Fruit fly (Drosophila melanogaster) whole organism, embryonic: ENCODE results near the gene mrva.
A peak's percentile ranks its signal among the peaks of the same experiment; 100 is the strongest.

ENCODE experiments used
- B-H2 ChIP-seq: fragments of 200-800 bp; sonication (Bioruptor generic); optimal IDR thresholded peaks from 2 replicates; lab custom pipeline; 2018; ENCODE audit warnings: missing biosample characterization, mild to moderate bottlenecking, missing genetic modification characterization
- CG1024 ChIP-seq: fragments of 200-800 bp; sonication (Bioruptor generic); IDR thresholded peaks from 2 replicates; pipeline ENCODE4 v1.3.6; 2022; ENCODE audit warnings: missing biosample characterization, missing genetic modification characterization
- CG10431 ChIP-seq: fragments of 200-800 bp; sonication (Bioruptor generic); optimal IDR thresholded peaks from 3 replicates; lab custom pipeline; 2018; ENCODE audit warnings: missing biosample characterization, mild to moderate bottlenecking, missing genetic modification characterization
- CG11093 ChIP-seq: fragments of 200-800 bp; sonication (Bioruptor generic); IDR thresholded peaks from 3 replicates; pipeline ENCODE4 v1.3.6; 2022; ENCODE audit warnings: missing biosample characterization, missing genetic modification characterization
- CG2889 ChIP-seq: fragments of 200-800 bp; sonication (Bioruptor generic); IDR thresholded peaks from 3 replicates; pipeline ENCODE4 v1.3.6; 2022; ENCODE audit warnings: missing biosample characterization, missing genetic modification characterization
- CG32532 ChIP-seq: fragments of 200-800 bp; sonication (Bioruptor generic); IDR thresholded peaks from 2 replicates; pipeline ENCODE4 v1.3.6; 2022; ENCODE audit warnings: missing biosample characterization, missing genetic modification characterization
- CG33213 ChIP-seq: fragments of 200-800 bp; sonication (Bioruptor generic); optimal IDR thresholded peaks from 3 replicates; lab custom pipeline; 2016; ENCODE audit warnings: missing biosample characterization, missing genetic modification characterization
- CG4424 ChIP-seq: fragments of 200-800 bp; sonication (Bioruptor generic); optimal IDR thresholded peaks from 3 replicates; lab custom pipeline; 2016; ENCODE audit warnings: missing biosample characterization, missing genetic modification characterization
- CG4730 ChIP-seq: fragments of 200-800 bp; sonication (Bioruptor generic); IDR thresholded peaks from 2 replicates; pipeline ENCODE4 v1.3.6; 2022; ENCODE audit warnings: missing biosample characterization, missing genetic modification characterization
- CG6272 ChIP-seq: fragments of 200-800 bp; sonication (Bioruptor generic); IDR thresholded peaks from 2 replicates; pipeline ENCODE4 v1.3.6; 2022; ENCODE audit warnings: missing biosample characterization, missing genetic modification characterization
- CG7357 ChIP-seq: fragments of 200-800 bp; sonication (Bioruptor generic); IDR thresholded peaks from 3 replicates; pipeline ENCODE4 v1.3.6; 2022; ENCODE audit warnings: missing biosample characterization, missing genetic modification characterization
- CG7372 ChIP-seq: fragments of 200-800 bp; sonication (Bioruptor generic); IDR thresholded peaks from 2 replicates; pipeline ENCODE4 v1.3.6; 2022; ENCODE audit warnings: missing biosample characterization, missing genetic modification characterization
- CG7928 ChIP-seq: fragments of 200-800 bp; sonication (Bioruptor generic); optimal IDR thresholded peaks from 2 replicates; lab custom pipeline; 2017; ENCODE audit warnings: missing biosample characterization, mild to moderate bottlenecking, missing genetic modification characterization
- Camta ChIP-seq: fragments of 200-800 bp; sonication (Bioruptor generic); optimal IDR thresholded peaks from 2 replicates; lab custom pipeline; 2016; ENCODE audit warnings: missing biosample characterization, missing genetic modification characterization
- Dad ChIP-seq: fragments of 200-800 bp; sonication (Bioruptor generic); optimal IDR thresholded peaks from 3 replicates; lab custom pipeline; 2016; ENCODE audit warnings: missing biosample characterization, missing genetic modification characterization
- Dll ChIP-seq: fragments of 200-800 bp; sonication (Bioruptor generic); IDR thresholded peaks from 4 replicates; pipeline ENCODE4 v1.3.6; 2022; ENCODE audit warnings: missing biosample characterization, missing genetic modification characterization; ENCODE audit not compliant: partially characterized antibody
- ERR ChIP-seq: fragments of 200-800 bp; sonication (Bioruptor generic); optimal IDR thresholded peaks from 2 replicates; lab custom pipeline; 2016; ENCODE audit warnings: missing biosample characterization, missing genetic modification characterization
- Elba2 ChIP-seq: fragments of 200-800 bp; sonication (Bioruptor generic); optimal IDR thresholded peaks from 3 replicates; lab custom pipeline; 2016; ENCODE audit warnings: missing biosample characterization, missing genetic modification characterization
- Ets65A ChIP-seq: fragments of 200-800 bp; sonication (Bioruptor generic); peaks from one replicate; lab custom pipeline; 2016; ENCODE audit warnings: missing biosample characterization, missing genetic modification characterization
- Gug ChIP-seq: fragments of 200-800 bp; sonication (Bioruptor generic); IDR thresholded peaks from 4 replicates; pipeline ENCODE4 v1.3.6; 2022; ENCODE audit warnings: missing biosample characterization, missing genetic modification characterization
- HmgD ChIP-seq: fragments of 200-800 bp; sonication (Bioruptor generic); optimal IDR thresholded peaks from 3 replicates; lab custom pipeline; 2016; ENCODE audit warnings: missing biosample characterization, missing genetic modification characterization
- Hmx ChIP-seq: fragments of 200-800 bp; sonication (Bioruptor generic); optimal IDR thresholded peaks from 2 replicates; lab custom pipeline; 2016; ENCODE audit warnings: missing biosample characterization, missing genetic modification characterization
- Lpt ChIP-seq: fragments of >200 bp; optimal IDR thresholded peaks from 2 replicates; lab custom pipeline; 2018; ENCODE audit warnings: missing biosample characterization, missing genetic modification characterization
- Max ChIP-seq: fragments of 200-800 bp; sonication (Bioruptor generic); optimal IDR thresholded peaks from 2 replicates; lab custom pipeline; 2016; ENCODE audit warnings: missing biosample characterization, mild to moderate bottlenecking, missing genetic modification characterization
- Tbp ChIP-seq: fragments of >200 bp; optimal IDR thresholded peaks from 2 replicates; lab custom pipeline; 2018; ENCODE audit warnings: missing biosample characterization, missing genetic modification characterization
- al ChIP-seq: fragments of 200-800 bp; sonication (Bioruptor generic); IDR thresholded peaks from 2 replicates; pipeline ENCODE4 v1.3.6; 2022; ENCODE audit warnings: missing biosample characterization, missing genetic modification characterization
- amos ChIP-seq: fragments of 200-800 bp; sonication (Bioruptor generic); IDR thresholded peaks from 2 replicates; pipeline ENCODE4 v1.3.6; 2022; ENCODE audit warnings: missing biosample characterization, missing genetic modification characterization; ENCODE audit not compliant: partially characterized antibody
- fru ChIP-seq: fragments of >200 bp; optimal IDR thresholded peaks from 2 replicates; lab custom pipeline; 2017
- inv ChIP-seq: fragments of 200-800 bp; sonication (Bioruptor generic); IDR thresholded peaks from 2 replicates; pipeline ENCODE4 v1.3.6; 2022; ENCODE audit warnings: missing biosample characterization, missing genetic modification characterization; ENCODE audit not compliant: partially characterized antibody
- kay ChIP-seq: fragments of 200-800 bp; sonication (Bioruptor generic); optimal IDR thresholded peaks from 2 replicates; lab custom pipeline; 2016; ENCODE audit warnings: missing biosample characterization, missing genetic modification characterization
- lov ChIP-seq, 2 experiments: fragments of 200-800 bp in 1 of 2; fragments of >200 bp in 1 of 2; sonication (Bioruptor generic) in 1 of 2; IDR thresholded peaks in 1 of 2; optimal IDR thresholded peaks in 1 of 2; 2 replicates in 1 of 2; 3 replicates in 1 of 2; pipeline versions ENCODE4 v1.3.6 to Lab custom; 2017 to 2022; ENCODE audit warnings: missing biosample characterization in 1 of 2, missing genetic modification characterization in 1 of 2
- mam ChIP-seq: fragments of 200-800 bp; sonication (Bioruptor generic); optimal IDR thresholded peaks from 3 replicates; lab custom pipeline; 2016; ENCODE audit warnings: missing biosample characterization, missing genetic modification characterization
- nmo ChIP-seq: fragments of 200-800 bp; sonication (Bioruptor generic); optimal IDR thresholded peaks from 2 replicates; lab custom pipeline; 2018; ENCODE audit warnings: missing biosample characterization, mild to moderate bottlenecking, missing genetic modification characterization, moderate library complexity
- pan ChIP-seq, 4 experiments: fragments of >200 bp in 3 of 4; fragments of 200-800 bp in 1 of 4; sonication (Bioruptor generic) in 1 of 4; optimal IDR thresholded peaks in 3 of 4; IDR thresholded peaks in 1 of 4; 2 replicates each; pipeline versions ENCODE4 v1.3.6 to Lab custom; 2017 to 2022; ENCODE audit warnings: missing biosample characterization in 2 of 4, missing genetic modification characterization in 2 of 4, mixed read lengths in 1 of 4
- run ChIP-seq: fragments of 200-800 bp; sonication (Bioruptor generic); optimal IDR thresholded peaks from 3 replicates; lab custom pipeline; 2018; ENCODE audit warnings: missing biosample characterization, mild to moderate bottlenecking, missing genetic modification characterization
- tap ChIP-seq: fragments of 200-800 bp; optimal IDR thresholded peaks from 3 replicates; lab custom pipeline; 2019; ENCODE audit warnings: missing biosample characterization, mild to moderate bottlenecking, missing genetic modification characterization, moderate library complexity
- tin ChIP-seq: fragments of 200-800 bp; sonication (Bioruptor generic); optimal IDR thresholded peaks from 3 replicates; lab custom pipeline; 2016; ENCODE audit warnings: missing biosample characterization, missing genetic modification characterization
- tll ChIP-seq, 2 experiments: fragments of 200-800 bp in 1 of 2; fragments of >200 bp in 1 of 2; sonication (Bioruptor generic) in 1 of 2; optimal IDR thresholded peaks; 2 replicates each; lab custom pipeline; 2017 to 2019; ENCODE audit warnings: missing biosample characterization in 2 of 2, missing genetic modification characterization in 2 of 2, mild to moderate bottlenecking in 1 of 2, moderate library complexity in 1 of 2
- trem ChIP-seq: fragments of 200-800 bp; optimal IDR thresholded peaks from 3 replicates; lab custom pipeline; 2019; ENCODE audit warnings: missing biosample characterization, mild to moderate bottlenecking, missing genetic modification characterization, moderate library complexity
- trh ChIP-seq: fragments of 200-800 bp; sonication (Bioruptor generic); optimal IDR thresholded peaks from 2 replicates; lab custom pipeline; 2016; ENCODE audit warnings: missing biosample characterization, missing genetic modification characterization
- wek ChIP-seq: fragments of 200-800 bp; sonication (Bioruptor generic); optimal IDR thresholded peaks from 3 replicates; lab custom pipeline; 2018; ENCODE audit warnings: missing biosample characterization, mild to moderate bottlenecking, missing genetic modification characterization, moderate library complexity
- zen2 ChIP-seq: fragments of 200-800 bp; sonication (Bioruptor generic); IDR thresholded peaks from 3 replicates; pipeline ENCODE4 v1.3.6; 2022; ENCODE audit warnings: missing biosample characterization, missing genetic modification characterization; ENCODE audit not compliant: partially characterized antibody

The mrva gene

dm6 chr3L:7328567-7329253 is at the start of gene mrva, which contains the start of the genes CG42307 and mus312 (continued):
- peak; percentile 47 for TF ChIP-seq CG7928 (GFP tag; lab: Kevin White, UChicago)
- TF ChIP-seq trh (GFP tag; lab: Kevin White, UChicago), result peak; percentile 32
- peak; percentile 80 for TF ChIP-seq CG4424 (GFP tag; lab: Kevin White, UChicago)
- no peak for TF ChIP-seq Hmx (GFP tag; lab: Kevin White, UChicago)
- TF ChIP-seq Gug (GFP tag; lab: Robert Waterston, UW), result 0 out of 4 replicates have a peak, but pooled peaks have one; percentile 23
- TF ChIP-seq tin (GFP tag; lab: Kevin White, UChicago), result peak; percentile 82
- TF ChIP-seq Camta, result peak; percentile 50
- no peak for TF ChIP-seq pan (optimal IDR thresholded peaks at IDR 0.05; lab: Kevin White, UChicago)
- TF ChIP-seq pan (GFP tag; optimal IDR thresholded peaks at IDR 0.05 in 1 of 2, IDR thresholded peaks at IDR 0.05 in 1 of 2), result peak in 1 of 2 experiments; percentile 87
- TF ChIP-seq mam (GFP tag; lab: Kevin White, UChicago), result peak; percentile 51
- TF ChIP-seq fru, result no peak
- TF ChIP-seq tll (GFP tag; optimal IDR thresholded peaks at IDR 0.05; lab: Kevin White, UChicago), result peak in 1 of 2 experiments; percentile 17
- TF ChIP-seq al, result peak; percentile 79
- TF ChIP-seq HmgD (GFP tag; lab: Kevin White, UChicago), result no peak
- TF ChIP-seq CG33213, result peak; percentile 44
- TF ChIP-seq ERR, result no peak
- no peak for TF ChIP-seq inv
- peak; percentile 98 for TF ChIP-seq wek (GFP tag; lab: Kevin White, UChicago)
- peak; percentile 79 for TF ChIP-seq CG7357 (GFP tag; lab: Robert Waterston, UW)
- TF ChIP-seq kay (GFP tag; lab: Kevin White, UChicago), result peak; percentile 81
- peak; percentile 71; the same call in 2 of the 3 replicates for TF ChIP-seq CG2889 (GFP tag; lab: Robert Waterston, UW)
- no peak for TF ChIP-seq zen2 (GFP tag; lab: Robert Waterston, UW)
- peak; percentile 60; the same call in 3 of the 4 replicates for TF ChIP-seq Dll
- peak; percentile 46; the same call in 2 of the 3 replicates for TF ChIP-seq CG11093 (GFP tag; lab: Robert Waterston, UW)
- peak; percentile 80 for TF ChIP-seq nmo (GFP tag; lab: Kevin White, UChicago)
- no peak for TF ChIP-seq Tbp (GFP tag; lab: Kevin White, UChicago)
- TF ChIP-seq CG1024 (GFP tag; lab: Robert Waterston, UW), result no peak
- TF ChIP-seq B-H2 (GFP tag; lab: Kevin White, UChicago), result peak; percentile 97
- no peak for TF ChIP-seq Lpt (GFP tag; lab: Kevin White, UChicago)
- peak; percentile 17 for TF ChIP-seq Dad (GFP tag; lab: Kevin White, UChicago)
- peak; percentile 80 for TF ChIP-seq run (tag; lab: Kevin White, UChicago)
- TF ChIP-seq Max (GFP tag; lab: Kevin White, UChicago), result peak; percentile 71
- peak; percentile 75 for TF ChIP-seq CG10431
- TF ChIP-seq amos (GFP tag; lab: Robert Waterston, UW), result peak; percentile 50; the same call in 1 of the 2 replicates
- TF ChIP-seq lov (optimal IDR thresholded peaks at IDR 0.05; lab: Kevin White, UChicago), result no peak
- 0 out of 3 replicates have a peak, but pooled peaks have one; percentile 65 for TF ChIP-seq lov (GFP tag; IDR thresholded peaks at IDR 0.05; lab: Robert Waterston, UW)
- TF ChIP-seq Ets65A (GFP tag; lab: Kevin White, UChicago), result peak; percentile 62
- peak; percentile 99 for TF ChIP-seq trem
- TF ChIP-seq CG6272 (GFP tag; lab: Robert Waterston, UW), result 0 out of 2 replicates have a peak, but pooled peaks have one; percentile 64
- no peak for TF ChIP-seq tap (tag; lab: Kevin White, UChicago)
- peak; percentile 72 for TF ChIP-seq CG7372
- peak; percentile 70 for TF ChIP-seq Elba2 (GFP tag; lab: Kevin White, UChicago)
- TF ChIP-seq CG4730, result peak; percentile 78
- peak; percentile 91 for TF ChIP-seq CG32532 (GFP tag; lab: Robert Waterston, UW)
